Worm (Caenorhabditis elegans) whole organism, L4/young adult: ENCODE results near the gene srab-9.

Source experiments
- W03F9.2 ChIP-seq: fragments of 150-350 bp; optimal IDR thresholded peaks from 2 replicates; lab custom pipeline; 2014; ENCODE audit warnings: missing biosample characterization, missing genetic modification characterization
- dao-5 ChIP-seq: sonication (generic microtip); optimal IDR thresholded peaks from 2 replicates; lab custom pipeline; 2016; ENCODE audit warnings: missing genotype, missing genetic modification characterization, moderate library complexity, missing compliant biosample characterization
- him-1 ChIP-seq: sonication (generic microtip); optimal IDR thresholded peaks from 2 replicates; lab custom pipeline; 2016; ENCODE audit warnings: missing genotype, missing genetic modification reagents, missing genetic modification characterization, missing compliant biosample characterization

DNA sequence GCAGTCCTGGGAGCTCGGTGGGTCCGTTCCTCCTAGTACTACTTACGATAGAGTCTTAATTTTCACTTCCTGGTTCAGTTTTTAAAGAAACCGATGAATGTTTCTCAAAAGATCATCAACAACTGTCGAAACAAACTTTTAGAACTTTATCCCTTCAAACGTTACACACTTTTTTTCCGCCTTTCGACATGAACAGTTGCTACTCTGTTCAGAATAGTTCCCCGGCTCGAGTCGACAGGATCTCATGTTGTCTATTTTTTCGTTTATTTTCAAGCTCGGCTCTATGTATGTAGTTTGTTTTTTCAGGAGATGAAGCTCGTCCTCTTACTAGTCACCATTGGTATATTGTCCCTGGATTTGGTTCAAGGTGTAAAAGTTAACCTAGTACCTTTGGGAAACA is 15.7 kb upstream of the srab-9 start, which contains the start of gene exh-1:
- TF ChIP-seq W03F9.2 (tag; lab: Kevin White, UChicago) (no peak), him-1 (tag; lab: Kevin White, UChicago) (no peak), dao-5 (tag; lab: Kevin White, UChicago) (no peak)
